Worm (Caenorhabditis elegans) whole organism, mixed stage, embryonic: ENCODE data around the gene lgc-5.

Source experiments
- M03D4.4 ChIP-seq: sonication (generic microtip); optimal IDR thresholded peaks from 2 replicates; lab custom pipeline; 2017; ENCODE audit warnings: mild to moderate bottlenecking, missing genetic modification characterization, missing compliant biosample characterization
- bed-3 ChIP-seq: fragments of 200-800 bp; sonication (Bioruptor generic); optimal IDR thresholded peaks from 3 replicates; lab custom pipeline; 2018; ENCODE audit warnings: mild to moderate bottlenecking, missing genetic modification characterization, moderate library complexity, missing compliant biosample characterization
- blmp-1 ChIP-seq: fragments of 150-350 bp; optimal IDR thresholded peaks from 2 replicates; lab custom pipeline; 2014; ENCODE audit warnings: missing biosample characterization, missing genetic modification characterization
- ceh-39 ChIP-seq: fragments of 150-350 bp; optimal IDR thresholded peaks from 2 replicates; lab custom pipeline; 2014; ENCODE audit warnings: missing biosample characterization, missing genetic modification characterization
- ceh-43 ChIP-seq: fragments of 200-800 bp; sonication (Bioruptor generic); optimal IDR thresholded peaks from 2 replicates; lab custom pipeline; 2018; ENCODE audit warnings: mild to moderate bottlenecking, missing genetic modification characterization, moderate library complexity, missing compliant biosample characterization
- ceh-83 ChIP-seq: fragments of 200-800 bp; sonication (Bioruptor generic); optimal IDR thresholded peaks from 2 replicates; lab custom pipeline; 2018; ENCODE audit warnings: mild to moderate bottlenecking, missing genetic modification characterization, missing compliant biosample characterization
- ces-1 ChIP-seq: fragments of 150-350 bp; optimal IDR thresholded peaks from 2 replicates; lab custom pipeline; 2014; ENCODE audit warnings: missing biosample characterization, missing genetic modification reagents, missing genetic modification characterization
- cnd-1 ChIP-seq: fragments of 200-800 bp; sonication (Bioruptor generic); optimal IDR thresholded peaks from 2 replicates; lab custom pipeline; 2018; ENCODE audit warnings: mild to moderate bottlenecking, missing genetic modification characterization, missing compliant biosample characterization
- drap-1 ChIP-seq: fragments of 200-800 bp; sonication (Bioruptor generic); optimal IDR thresholded peaks from 3 replicates; lab custom pipeline; 2018; ENCODE audit warnings: mild to moderate bottlenecking, missing genetic modification characterization, missing compliant biosample characterization
- elt-1 ChIP-seq: sonication (generic microtip); optimal IDR thresholded peaks from 2 replicates; lab custom pipeline; 2017; ENCODE audit warnings: missing genetic modification characterization, mild to moderate bottlenecking, missing compliant biosample characterization, antibody characterized with exemption, moderate library complexity, borderline replicate concordance; ENCODE audit not compliant: insufficient read depth
- elt-3 ChIP-seq: fragments of 150-350 bp; optimal IDR thresholded peaks from 2 replicates; lab custom pipeline; 2014; ENCODE audit warnings: missing biosample characterization, missing genetic modification characterization
- flh-1 ChIP-seq: fragments of 200-800 bp; sonication (Bioruptor generic); optimal IDR thresholded peaks from 2 replicates; lab custom pipeline; 2018; ENCODE audit warnings: mild to moderate bottlenecking, missing genetic modification characterization, moderate library complexity, missing compliant biosample characterization
- lin-13 ChIP-seq: fragments of 150-350 bp; optimal IDR thresholded peaks from 2 replicates; lab custom pipeline; 2014; ENCODE audit warnings: missing biosample characterization, missing genetic modification characterization
- lin-32 ChIP-seq: fragments of 200-800 bp; sonication (Bioruptor generic); optimal IDR thresholded peaks from 2 replicates; lab custom pipeline; 2018; ENCODE audit warnings: mild to moderate bottlenecking, missing genetic modification characterization, missing compliant biosample characterization
- lsy-2 ChIP-seq: fragments of 150-350 bp; optimal IDR thresholded peaks from 2 replicates; lab custom pipeline; 2014; ENCODE audit warnings: missing biosample characterization, missing genetic modification characterization
- mab-5 ChIP-seq: fragments of 150-350 bp; optimal IDR thresholded peaks from 2 replicates; lab custom pipeline; 2014; ENCODE audit warnings: missing biosample characterization, missing genetic modification characterization
- mep-1 ChIP-seq: fragments of 150-350 bp; optimal IDR thresholded peaks from 2 replicates; lab custom pipeline; 2017; ENCODE audit warnings: missing biosample characterization, missing genetic modification reagents, missing genetic modification characterization, inconsistent platforms
- mls-2 ChIP-seq: sonication (generic microtip); optimal IDR thresholded peaks from 2 replicates; lab custom pipeline; 2016; ENCODE audit warnings: mild to moderate bottlenecking, missing genetic modification characterization, moderate library complexity, missing compliant biosample characterization
- nhr-12 ChIP-seq: fragments of 150-350 bp; optimal IDR thresholded peaks from 2 replicates; lab custom pipeline; 2014; ENCODE audit warnings: missing biosample characterization, missing genetic modification characterization
- nhr-2 ChIP-seq: fragments of 150-350 bp; optimal IDR thresholded peaks from 2 replicates; lab custom pipeline; 2014; ENCODE audit warnings: missing biosample characterization, missing genetic modification characterization
- nhr-237 ChIP-seq: fragments of 150-350 bp; optimal IDR thresholded peaks from 2 replicates; lab custom pipeline; 2014; ENCODE audit warnings: missing biosample characterization, missing genetic modification characterization
- nhr-76 ChIP-seq: sonication (generic microtip); optimal IDR thresholded peaks from 2 replicates; lab custom pipeline; 2017; ENCODE audit warnings: missing biosample characterization, missing genetic modification characterization
- pha-4 ChIP-seq: fragments of 150-350 bp; optimal IDR thresholded peaks from 2 replicates; lab custom pipeline; 2018; ENCODE audit warnings: missing biosample characterization, missing genetic modification reagents, missing genetic modification characterization
- sem-2 ChIP-seq: fragments of 200-800 bp; sonication (Bioruptor generic); optimal IDR thresholded peaks from 2 replicates; lab custom pipeline; 2018; ENCODE audit warnings: mild to moderate bottlenecking, missing genetic modification characterization, missing compliant biosample characterization
- snpc-4 ChIP-seq: fragments of 150-350 bp; optimal IDR thresholded peaks from 2 replicates; lab custom pipeline; 2014; ENCODE audit warnings: missing biosample characterization, missing genetic modification characterization
- sptf-1 ChIP-seq: sonication (generic microtip); optimal IDR thresholded peaks from 2 replicates; lab custom pipeline; 2017; ENCODE audit warnings: mild to moderate bottlenecking, missing genetic modification characterization, moderate library complexity, missing compliant biosample characterization
- tbx-8 ChIP-seq: fragments of 200-800 bp; sonication (Bioruptor generic); optimal IDR thresholded peaks from 2 replicates; lab custom pipeline; 2018; ENCODE audit warnings: mild to moderate bottlenecking, missing genetic modification characterization, moderate library complexity, missing compliant biosample characterization
- unc-120 ChIP-seq: sonication (generic microtip); optimal IDR thresholded peaks from 2 replicates; lab custom pipeline; 2017; ENCODE audit warnings: missing genetic modification characterization, missing compliant biosample characterization; ENCODE audit not compliant: poor library complexity, severe bottlenecking
- unc-39 ChIP-seq: fragments of 150-350 bp; optimal IDR thresholded peaks from 2 replicates; lab custom pipeline; 2014; ENCODE audit warnings: missing biosample characterization, missing genetic modification characterization
- unc-62 ChIP-seq: fragments of 150-350 bp; optimal IDR thresholded peaks from 2 replicates; lab custom pipeline; 2014; ENCODE audit warnings: missing biosample characterization, missing genetic modification reagents, missing genetic modification characterization

Gene lgc-5

ce11 chrIV:8377501-8377900 is 35.0 kb downstream of the lgc-5 start, which contains the start of gene D2096.7:
Gene D2096.7, minus strand, starts transcription at chrIV:8377630.
- TF ChIP-seq lsy-2 (tag; lab: Kevin White, UChicago) (no peak), ceh-43 (GFP tag; lab: Kevin White, UChicago) (no peak), M03D4.4 (tag; lab: Kevin White, UChicago) (no peak), blmp-1 (tag; lab: Kevin White, UChicago) (no peak)

ce11 chrIV:8378280-8378679 is 35.8 kb downstream of the lgc-5 start:
- no peak for TF ChIP-seq lin-13 (tag; lab: Kevin White, UChicago)
- TF ChIP-seq tbx-8 (GFP tag; lab: Kevin White, UChicago) = no peak
- TF ChIP-seq bed-3 (GFP tag; lab: Kevin White, UChicago) = no peak
- TF ChIP-seq mep-1 (tag; lab: Kevin White, UChicago) = no peak
- TF ChIP-seq snpc-4 (tag; lab: Kevin White, UChicago) = no peak
- TF ChIP-seq ceh-83 (GFP tag; lab: Kevin White, UChicago) = no peak
- TF ChIP-seq flh-1 = no peak
- no peak for TF ChIP-seq nhr-237 (tag; lab: Kevin White, UChicago)
- TF ChIP-seq unc-39 = no peak
- TF ChIP-seq lsy-2 (tag; lab: Kevin White, UChicago) = no peak
- TF ChIP-seq lin-32 (GFP tag; lab: Kevin White, UChicago) = no peak
- TF ChIP-seq pha-4 (tag; lab: Kevin White, UChicago) = no peak
- TF ChIP-seq unc-120 (tag; lab: Kevin White, UChicago) = no peak
- TF ChIP-seq mls-2 (tag; lab: Kevin White, UChicago) = no peak
- no peak for TF ChIP-seq nhr-12 (tag; lab: Kevin White, UChicago)

- TF ChIP-seq nhr-2 (tag; lab: Kevin White, UChicago) (no peak), ceh-39 (tag; lab: Kevin White, UChicago) (peak; percentile 56), M03D4.4 (tag; lab: Kevin White, UChicago) (no peak), cnd-1 (tag; lab: Kevin White, UChicago) (no peak), lin-13 (tag; lab: Kevin White, UChicago) (peak; percentile 61), pha-4 (tag; lab: Kevin White, UChicago) (peak; percentile 60), lsy-2 (tag; lab: Kevin White, UChicago) (peak; percentile 74), nhr-12 (tag; lab: Kevin White, UChicago) (no peak), unc-39 (no peak), elt-3 (no peak), ceh-43 (GFP tag; lab: Kevin White, UChicago) (no peak), ces-1 (peak; percentile 42), nhr-237 (tag; lab: Kevin White, UChicago) (peak; percentile 31), mep-1 (tag; lab: Kevin White, UChicago) (peak; percentile 69)
Observed at ce11 chrIV:8379278-8379677, 36.8 kb downstream of the lgc-5 start, which contains the start of gene nap-1. Gene nap-1, minus strand, starts transcription at chrIV:8379319.

DNA sequence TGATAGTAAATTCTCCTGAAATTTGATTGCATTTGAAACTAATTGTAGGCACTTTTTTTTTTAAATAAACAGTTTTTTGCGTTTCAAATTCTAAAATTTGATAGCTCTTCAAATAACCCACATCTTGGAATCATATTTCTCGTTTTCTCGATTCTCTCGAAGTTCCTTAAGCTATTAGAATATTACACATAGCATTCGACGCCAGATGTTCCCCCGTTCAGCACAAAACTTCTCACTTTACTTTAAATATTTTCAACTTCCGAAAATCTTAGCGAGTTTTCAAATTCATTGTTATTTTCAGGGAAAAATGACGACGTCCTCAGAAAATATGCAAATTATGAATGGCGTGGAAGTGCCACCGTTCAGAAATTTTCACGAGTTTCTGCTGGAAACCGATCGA is 37.2 kb downstream of the lgc-5 start, which contains the start of gene praf-3:
TSS of gene praf-3 (plus strand) at position 301 of the 400 bp plus-strand sequence.
- TF ChIP-seq mep-1 (tag; lab: Kevin White, UChicago) (no peak), drap-1 (GFP tag; lab: Kevin White, UChicago) (no peak), nhr-76 (no peak), lsy-2 (tag; lab: Kevin White, UChicago) (no peak), flh-1 (no peak), unc-39 (no peak), mls-2 (tag; lab: Kevin White, UChicago) (no peak), ces-1 (no peak), mab-5 (tag; lab: Kevin White, UChicago) (no peak), sem-2 (no peak), unc-120 (tag; lab: Kevin White, UChicago) (no peak), elt-3 (no peak), lin-32 (GFP tag; lab: Kevin White, UChicago) (no peak), lin-13 (tag; lab: Kevin White, UChicago) (no peak), pha-4 (tag; lab: Kevin White, UChicago) (no peak), nhr-2 (tag; lab: Kevin White, UChicago) (no peak), cnd-1 (tag; lab: Kevin White, UChicago) (no peak), M03D4.4 (tag; lab: Kevin White, UChicago) (no peak)

ce11 chrIV:8380266-8380850 is 37.9 kb downstream of the lgc-5 start:
- TF ChIP-seq tbx-8 (GFP tag; lab: Kevin White, UChicago) = no peak
- no peak for TF ChIP-seq unc-62 (GFP tag; lab: Kevin White, UChicago)
- TF ChIP-seq ces-1 = no peak
- no peak for TF ChIP-seq sptf-1 (tag; lab: Kevin White, UChicago)
- no peak for TF ChIP-seq elt-1 (tag; lab: Kevin White, UChicago)
- TF ChIP-seq flh-1 = no peak
- no peak for TF ChIP-seq lin-32 (GFP tag; lab: Kevin White, UChicago)
- TF ChIP-seq nhr-12 (tag; lab: Kevin White, UChicago) = no peak
- no peak for TF ChIP-seq ceh-43 (GFP tag; lab: Kevin White, UChicago)
- TF ChIP-seq, all 35 proteins: peak for 0
